Fruit fly (Drosophila melanogaster) whole organism, pupa: ENCODE results near the gene CG8202.

ENCODE experiments used
- CG10348 ChIP-seq: fragments of 200-800 bp; sonication (Bioruptor generic); IDR thresholded peaks from 2 replicates; pipeline ENCODE4 v1.3.6; 2022; ENCODE audit warnings: missing biosample characterization, missing genetic modification characterization
- CG12605 ChIP-seq: fragments of 200-800 bp; sonication (Bioruptor generic); IDR thresholded peaks from 2 replicates; pipeline ENCODE4 v1.3.6; 2022; ENCODE audit warnings: missing biosample characterization, missing genetic modification characterization
- CG13204 ChIP-seq: fragments of 200-800 bp; sonication (Bioruptor generic); optimal IDR thresholded peaks from 2 replicates; lab custom pipeline; 2018; ENCODE audit warnings: missing biosample characterization, mild to moderate bottlenecking, missing genetic modification characterization, moderate library complexity
- CG14655 ChIP-seq: fragments of 200-800 bp; sonication (Bioruptor generic); optimal IDR thresholded peaks from 3 replicates; lab custom pipeline; 2017; ENCODE audit warnings: mild to moderate bottlenecking, missing biosample characterization, missing genetic modification reagents, missing genetic modification characterization
- CG34367 ChIP-seq: fragments of 200-800 bp; sonication (Bioruptor generic); optimal IDR thresholded peaks from 2 replicates; lab custom pipeline; 2018; ENCODE audit warnings: missing biosample characterization, mild to moderate bottlenecking, missing genetic modification characterization
- CG4496 ChIP-seq: fragments of 200-800 bp; sonication (Bioruptor generic); IDR thresholded peaks from 3 replicates; pipeline ENCODE4 v1.3.6; 2022; ENCODE audit warnings: missing biosample characterization, missing genetic modification characterization
- CG8159 ChIP-seq: fragments of 200-800 bp; sonication (Bioruptor generic); optimal IDR thresholded peaks from 3 replicates; lab custom pipeline; 2018; ENCODE audit warnings: missing biosample characterization, mild to moderate bottlenecking, missing genetic modification characterization, moderate library complexity
- CG8301 ChIP-seq: fragments of 200-800 bp; sonication (Bioruptor generic); optimal IDR thresholded peaks from 2 replicates; lab custom pipeline; 2018; ENCODE audit warnings: missing biosample characterization, mild to moderate bottlenecking, missing genetic modification characterization
- CG9948 ChIP-seq: fragments of 200-800 bp; sonication (Bioruptor generic); optimal IDR thresholded peaks from 2 replicates; lab custom pipeline; 2018; ENCODE audit warnings: missing biosample characterization, mild to moderate bottlenecking, missing genetic modification characterization, moderate library complexity
- D1 ChIP-seq: fragments of 200-800 bp; sonication (Bioruptor generic); optimal IDR thresholded peaks from 2 replicates; lab custom pipeline; 2018; ENCODE audit warnings: missing biosample characterization, mild to moderate bottlenecking, missing genetic modification characterization, moderate library complexity
- EcR ChIP-seq: fragments of 200-800 bp; sonication (Bioruptor generic); optimal IDR thresholded peaks from 3 replicates; lab custom pipeline; 2019; ENCODE audit warnings: missing biosample characterization, missing genetic modification characterization, mild to moderate bottlenecking, moderate library complexity, missing genetic modification reagents
- Ets98B ChIP-seq: fragments of 200-800 bp; sonication (Bioruptor generic); IDR thresholded peaks from 2 replicates; pipeline ENCODE4 v1.3.6; 2022; ENCODE audit warnings: missing biosample characterization, missing genetic modification characterization
- Pif1B ChIP-seq: fragments of 200-800 bp; sonication (Bioruptor generic); optimal IDR thresholded peaks from 3 replicates; lab custom pipeline; 2016; ENCODE audit warnings: missing biosample characterization, missing genetic modification characterization
- rn ChIP-seq: fragments of 200-800 bp; sonication (Bioruptor generic); IDR thresholded peaks from 2 replicates; pipeline ENCODE4 v1.3.6; 2022; ENCODE audit warnings: missing biosample characterization, missing genetic modification characterization

DNA sequence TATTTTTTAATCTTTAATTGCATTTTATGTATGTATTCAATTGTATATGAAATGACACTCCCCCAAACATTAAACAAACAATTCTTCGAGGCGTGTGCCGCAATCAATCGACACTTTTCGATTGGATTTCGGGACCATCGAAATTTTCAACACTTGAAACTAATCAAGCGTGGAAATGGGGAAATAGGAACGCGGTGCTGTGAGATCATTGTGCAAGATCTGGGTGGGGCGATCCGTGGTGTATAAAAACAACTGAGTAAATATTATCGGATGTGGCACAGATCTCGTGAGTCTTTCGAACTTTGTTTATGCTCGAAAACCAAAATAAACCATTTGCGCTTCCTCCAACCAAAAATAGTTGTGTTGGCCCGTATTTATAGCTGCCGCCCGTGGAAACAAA is 9.4 kb downstream of the CG8202 start:
- TF ChIP-seq CG4496: no peak
- no peak for TF ChIP-seq CG12605
- TF ChIP-seq D1: no peak
- no peak for TF ChIP-seq Pif1B (GFP tag; lab: Kevin White, UChicago)
- TF ChIP-seq CG14655 (GFP tag; lab: Kevin White, UChicago): no peak
- no peak for TF ChIP-seq CG8301 (tag; lab: Kevin White, UChicago)
- no peak for TF ChIP-seq CG10348 (GFP tag; lab: Robert Waterston, UW)
- no peak for TF ChIP-seq CG9948 (tag; lab: Kevin White, UChicago)
- TF ChIP-seq CG34367: no peak
- TF ChIP-seq CG8159 (tag; lab: Kevin White, UChicago): no peak
- TF ChIP-seq CG13204: no peak
- TF ChIP-seq Ets98B (GFP tag; lab: Robert Waterston, UW): no peak
- TF ChIP-seq EcR (GFP tag; lab: Kevin White, UChicago): no peak
- no peak for TF ChIP-seq rn (GFP tag; lab: Robert Waterston, UW)
